Worm (Caenorhabditis elegans): ENCODE measurements around the gene B0218.7.
A peak's percentile ranks its signal among the peaks of the same experiment; 100 is the strongest.
"Not testable (repeated sequence)": the region's sequence is repeated elsewhere in the genome, so short reads cannot be mapped to it uniquely, and the experiment has no call there.

Gene B0218.7

DNA sequence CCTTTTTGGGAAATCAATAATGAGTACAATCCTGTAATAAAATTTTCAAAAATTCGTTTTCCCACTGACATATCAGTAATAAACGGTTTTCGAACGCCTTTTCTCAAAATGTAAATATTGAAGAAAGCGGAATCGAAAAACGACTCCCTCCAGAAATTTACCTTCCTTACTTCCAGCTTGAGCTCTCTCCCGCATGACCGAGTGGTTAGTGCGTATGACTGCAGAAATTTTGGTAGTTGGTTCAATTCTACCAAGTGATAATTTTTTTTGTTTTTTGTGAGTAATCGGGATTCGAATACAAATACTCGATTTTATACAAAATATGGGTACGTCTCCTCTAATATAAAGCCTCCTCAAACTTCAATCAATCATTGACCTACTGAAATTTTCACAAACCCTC is 42.3 kb downstream of the B0218.7 start:
- TF ChIP-seq tbp1 (GFP tag; optimal IDR thresholded peaks at IDR 0.05), result peak; percentile 79
- not testable (repeated sequence) for TF ChIP-seq rpc-1 (optimal IDR thresholded peaks at IDR 0.05)
- peak; percentile 27 for TF ChIP-seq rpc-1 (tag; optimal IDR thresholded peaks at IDR 0.05)
- TF ChIP-seq B0261.1 (tag; optimal IDR thresholded peaks at IDR 0.05), result peak; percentile 46
- peak; percentile 65; the same call in 1 of the 2 replicates for TF ChIP-seq lin-26 (GFP tag; IDR thresholded peaks at IDR 0.05)
- peak; percentile 50 for TF ChIP-seq hmg-1.2 (GFP tag; IDR thresholded peaks at IDR 0.05)

ce11 chrIV:8122349-8122748 is 43.5 kb downstream of the B0218.7 start, which contains the start of gene erp-44.3:
erp-44.3 (plus strand) TSS chrIV:8122649.
- not testable (repeated sequence) for TF ChIP-seq dpl-1 (GFP tag; optimal IDR thresholded peaks at IDR 0.05); nhr-120 (GFP tag; IDR thresholded peaks at IDR 0.05); F10E7.11 (tag; optimal IDR thresholded peaks at IDR 0.05)

DNA sequence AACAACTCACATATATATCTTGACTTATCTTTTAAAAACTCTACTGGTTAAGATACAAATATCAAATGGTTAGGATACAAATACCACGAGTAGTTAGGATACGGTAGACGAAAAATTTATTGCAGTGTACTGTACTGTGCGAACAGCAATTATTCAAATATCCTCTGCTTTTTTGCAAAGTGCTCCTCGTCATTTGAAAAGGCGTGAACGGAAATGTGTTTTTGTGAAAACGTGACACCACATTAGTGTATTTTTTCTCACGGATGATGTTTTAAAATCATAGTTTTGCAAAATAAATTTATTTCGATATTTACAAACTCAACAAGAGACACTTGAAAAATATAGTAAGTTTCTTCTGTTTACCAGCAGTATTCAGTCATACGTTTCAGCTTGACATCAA is 47.1 kb downstream of the B0218.7 start, which contains the start of gene F42G8.8:
Gene F42G8.8 (plus strand): TSS at position 301 of the 400 bp plus-strand sequence.
- TF ChIP-seq hmg-20 (GFP tag; IDR thresholded peaks at IDR 0.05) (no peak), attf-3 (GFP tag; conservative IDR thresholded peaks at IDR 0.05) (no peak), ZK185.1 (tag; optimal IDR thresholded peaks at IDR 0.05; ENCODE audit: poor library complexity, severe bottlenecking) (no peak), ceh-79 (tag; optimal IDR thresholded peaks at IDR 0.05) (no peak), C06A6.2 (GFP tag; conservative IDR thresholded peaks at IDR 0.05) (no peak), lag-1 (GFP tag; IDR thresholded peaks at IDR 0.05) (no peak), lsy-27 (tag; optimal IDR thresholded peaks at IDR 0.05; ENCODE audit: borderline replicate concordance, insufficient read depth) (no peak), chd-7 (tag; optimal IDR thresholded peaks at IDR 0.05) (no peak), ceh-100 (GFP tag; IDR thresholded peaks at IDR 0.05) (no peak), cebp-2 (GFP tag; IDR thresholded peaks at IDR 0.05) (no peak), dox-1 (GFP tag; IDR thresholded peaks at IDR 0.05) (no peak), ccch-3 (GFP tag; optimal IDR thresholded peaks at IDR 0.05) (no peak)

- TF ChIP-seq lin-54 (GFP tag; optimal IDR thresholded peaks at IDR 0.05) (no peak), F49E8.2 (tag; optimal IDR thresholded peaks at IDR 0.05; ENCODE audit: insufficient read depth) (no peak), ceh-79 (tag; optimal IDR thresholded peaks at IDR 0.05) (no peak), C17E4.6 (GFP tag; IDR thresholded peaks at IDR 0.05) (no peak), mel-28 (tag; optimal IDR thresholded peaks at IDR 0.05; ENCODE audit: borderline replicate concordance) (no peak), B0019.2 (GFP tag; conservative IDR thresholded peaks at IDR 0.05) (no peak), somi-1 (GFP tag; optimal IDR thresholded peaks at IDR 0.05) (no peak), Y53F4B.3 (GFP tag; IDR thresholded peaks at IDR 0.05) (no peak), nfyb-1 (GFP tag; IDR thresholded peaks at IDR 0.05) (no peak), F39B2.1 (GFP tag; IDR thresholded peaks at IDR 0.05) (no peak), cebp-1 (GFP tag; IDR thresholded peaks at IDR 0.05) (no peak), cebp-1 (tag; optimal IDR thresholded peaks at IDR 0.05) (no peak), ceh-100 (GFP tag; IDR thresholded peaks at IDR 0.05) (no peak), attf-5 (GFP tag; optimal IDR thresholded peaks at IDR 0.05) (no peak), chd-7 (tag; optimal IDR thresholded peaks at IDR 0.05) (no peak), egrh-3 (GFP tag; IDR thresholded peaks at IDR 0.05) (no peak), F22D6.2 (tag; optimal IDR thresholded peaks at IDR 0.05) (no peak)
Observed at ce11 chrIV:8115462-8115861, 50.4 kb downstream of the B0218.7 start, which contains the start of gene irld-8. irld-8 (plus strand) TSS chrIV:8115762.

All from whole organism, young adult.